Worm (Caenorhabditis elegans): ENCODE measurements around the gene C47G2.4.

C47G2.4 gene

ce11 chrII:11281177-11281576 lies 12.2 kb downstream of the C47G2.4 start:
- TF ChIP-seq rnt-1 (tag; optimal IDR thresholded peaks at IDR 0.05) (peak; percentile 54), tlp-1 (tag; optimal IDR thresholded peaks at IDR 0.05) (no peak), lin-35 (GFP tag; optimal IDR thresholded peaks at IDR 0.05) (no peak), nhr-85 (tag) (peak; percentile 54), ets-5 (GFP tag; IDR thresholded peaks at IDR 0.05) (no peak), snu-23 (GFP tag; optimal IDR thresholded peaks at IDR 0.05) (peak; percentile 1), lsy-2 (tag; optimal IDR thresholded peaks at IDR 0.05) (peak; percentile 45 to 84), nhr-71 (tag; optimal IDR thresholded peaks at IDR 0.05) (peak; percentile 22), nhr-19 (GFP tag; conservative IDR thresholded peaks at IDR 0.05) (0 out of 2 replicates have a peak, but pooled peaks have one; percentile 12), xbp-1 (tag; optimal IDR thresholded peaks at IDR 0.05) (no peak), unc-130 (tag; optimal IDR thresholded peaks at IDR 0.05) (peak; percentile 94), nhr-28 (tag; optimal IDR thresholded peaks at IDR 0.05) (no peak), nhr-84 (tag; optimal IDR thresholded peaks at IDR 0.05) (no peak)

- TF ChIP-seq hlh-4 (tag; optimal IDR thresholded peaks at IDR 0.05) (no peak), blmp-1 (tag; optimal IDR thresholded peaks at IDR 0.05) (peak; percentile 32), nhr-85 (tag) (peak; percentile 56), nhr-90 (tag; optimal IDR thresholded peaks at IDR 0.05; ENCODE audit: poor library complexity) (peak; percentile 1), unc-130 (tag; optimal IDR thresholded peaks at IDR 0.05) (peak; percentile 32), rnt-1 (tag; optimal IDR thresholded peaks at IDR 0.05) (peak; percentile 14), lin-14 (GFP tag; optimal IDR thresholded peaks at IDR 0.05) (no peak), lsy-2 (tag; optimal IDR thresholded peaks at IDR 0.05) (peak; percentile 12 to 45), tbx-2 (tag; optimal IDR thresholded peaks at IDR 0.05) (peak; percentile 6), lin-15B (tag; optimal IDR thresholded peaks at IDR 0.05) (no peak)
Measured at ce11 chrII:11279971-11280370, 13.4 kb downstream of the C47G2.4 start.

- no peak for TF ChIP-seq grh-1 (GFP tag; IDR thresholded peaks at IDR 0.05)
- TF ChIP-seq ceh-88 (GFP tag; IDR thresholded peaks at IDR 0.05): no peak
- TF ChIP-seq rnt-1 (tag; optimal IDR thresholded peaks at IDR 0.05): peak; percentile 10
- no peak for TF ChIP-seq sox-4 (tag; optimal IDR thresholded peaks at IDR 0.05)
Measured at ce11 chrII:11276879-11277278, 16.5 kb downstream of the C47G2.4 start.

- TF ChIP-seq nhr-237 (tag; optimal IDR thresholded peaks at IDR 0.05): no peak
- no peak for TF ChIP-seq hlh-4 (tag; optimal IDR thresholded peaks at IDR 0.05)
- TF ChIP-seq unc-30 (tag; optimal IDR thresholded peaks at IDR 0.05): no peak
- peak; percentile 55 for TF ChIP-seq nhr-71 (tag; optimal IDR thresholded peaks at IDR 0.05)
- TF ChIP-seq mep-1 (tag; optimal IDR thresholded peaks at IDR 0.05): no peak
- TF ChIP-seq ceh-8 (GFP tag; optimal IDR thresholded peaks at IDR 0.05): no peak
- TF ChIP-seq Y116A8C.19 (tag; optimal IDR thresholded peaks at IDR 0.05; ENCODE audit: borderline replicate concordance): no peak
- TF ChIP-seq unc-130 (tag; optimal IDR thresholded peaks at IDR 0.05): peak; percentile 70
- TF ChIP-seq hpl-2 (GFP tag; optimal IDR thresholded peaks at IDR 0.05): no peak
- TF ChIP-seq lin-39 (tag; optimal IDR thresholded peaks at IDR 0.05): no peak
- no peak for TF ChIP-seq ztf-4 (tag; optimal IDR thresholded peaks at IDR 0.05)
- TF ChIP-seq jun-1 (tag; optimal IDR thresholded peaks at IDR 0.05): no peak
- no peak for TF ChIP-seq tbx-2 (tag; optimal IDR thresholded peaks at IDR 0.05)
- TF ChIP-seq nhr-19 (GFP tag; conservative IDR thresholded peaks at IDR 0.05): no peak; the same call in 1 of the 2 replicates
- TF ChIP-seq fkh-4 (tag; optimal IDR thresholded peaks at IDR 0.05; ENCODE audit: borderline replicate concordance): no peak
- no peak for TF ChIP-seq pax-3 (tag; optimal IDR thresholded peaks at IDR 0.05)
- TF ChIP-seq lin-13 (GFP tag; optimal IDR thresholded peaks at IDR 0.05): no peak
- TF ChIP-seq grh-1 (GFP tag; IDR thresholded peaks at IDR 0.05): no peak
- no peak for TF ChIP-seq pag-3 (tag; optimal IDR thresholded peaks at IDR 0.05; ENCODE audit: borderline replicate concordance, insufficient read depth)
- TF ChIP-seq lin-14 (GFP tag; optimal IDR thresholded peaks at IDR 0.05): peak; percentile 52
- TF ChIP-seq efl-1 (optimal IDR thresholded peaks at IDR 0.05): no peak
- peak in 1 of 2 experiments; percentile 37 for TF ChIP-seq efl-1 (GFP tag; optimal IDR thresholded peaks at IDR 0.05 in 1 of 2)
- TF ChIP-seq ets-5 (GFP tag; IDR thresholded peaks at IDR 0.05): no peak
- no peak for TF ChIP-seq swsn-7 (tag; optimal IDR thresholded peaks at IDR 0.05)
- TF ChIP-seq ceh-88 (GFP tag; IDR thresholded peaks at IDR 0.05): no peak
- no peak for TF ChIP-seq tlp-1 (tag; optimal IDR thresholded peaks at IDR 0.05)
- no peak for TF ChIP-seq irx-1 (tag; optimal IDR thresholded peaks at IDR 0.05)
- TF ChIP-seq fkh-8 (tag; optimal IDR thresholded peaks at IDR 0.05): no peak
- TF ChIP-seq nhr-76 (tag; optimal IDR thresholded peaks at IDR 0.05): no peak
- TF ChIP-seq aha-1 (tag; optimal IDR thresholded peaks at IDR 0.05): no peak
- TF ChIP-seq ceh-90 (tag; optimal IDR thresholded peaks at IDR 0.05): no peak
- TF ChIP-seq unc-62 (GFP tag; optimal IDR thresholded peaks at IDR 0.05): no peak
- TF ChIP-seq unc-86 (tag; optimal IDR thresholded peaks at IDR 0.05): no peak
- no peak for TF ChIP-seq nhr-84 (tag; optimal IDR thresholded peaks at IDR 0.05)
- no peak for TF ChIP-seq dsc-1 (tag; optimal IDR thresholded peaks at IDR 0.05)
- TF ChIP-seq sup-37 (GFP tag; optimal IDR thresholded peaks at IDR 0.05): no peak
Measured at ce11 chrII:11275484-11275883, 17.9 kb downstream of the C47G2.4 start.
